Worm (Caenorhabditis elegans) whole organism, mixed stage, embryonic: ENCODE measurements around the gene agt-2.

Experiments used
- ceh-39 ChIP-seq: fragments of 150-350 bp; optimal IDR thresholded peaks from 2 replicates; lab custom pipeline; 2014; ENCODE audit warnings: missing biosample characterization, missing genetic modification characterization
- snpc-4 ChIP-seq: fragments of 150-350 bp; optimal IDR thresholded peaks from 2 replicates; lab custom pipeline; 2014; ENCODE audit warnings: missing biosample characterization, missing genetic modification characterization

DNA sequence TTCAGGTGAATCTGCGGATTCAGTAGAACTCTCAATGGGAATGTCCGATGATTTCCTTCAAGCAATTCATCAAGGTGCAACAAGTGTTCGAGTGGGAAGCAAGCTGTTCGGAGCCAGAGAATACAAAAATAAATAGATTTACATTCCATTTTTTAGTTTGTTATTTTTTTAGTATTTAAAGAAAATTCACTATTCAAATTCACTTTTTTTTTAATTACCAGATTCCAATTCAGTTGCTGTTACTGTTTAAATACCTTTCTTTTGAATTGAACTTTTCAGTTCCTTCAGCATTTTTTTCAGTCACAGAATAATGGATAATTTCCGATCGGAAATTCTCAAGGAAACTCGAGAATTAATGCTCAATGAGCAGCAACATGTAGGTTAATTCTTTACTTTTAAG lies 21.8 kb downstream of the agt-2 start, which contains the start of gene F09E5.7:
- TF ChIP-seq snpc-4 (no peak), ceh-39 (tag; lab: Kevin White, UChicago) (no peak)
